Worm (Caenorhabditis elegans) whole organism, late embryonic: ENCODE data around the gene piki-1.
A peak's percentile ranks its signal among the peaks of the same experiment; 100 is the strongest.

Experiments
- C08G9.2 ChIP-seq: sonication (generic microtip); optimal IDR thresholded peaks from 2 replicates; lab custom pipeline; 2016; ENCODE audit warnings: mild to moderate bottlenecking, missing genetic modification characterization, moderate library complexity, missing compliant biosample characterization
- K02D7.2 ChIP-seq: sonication (generic microtip); optimal IDR thresholded peaks from 2 replicates; lab custom pipeline; 2017; ENCODE audit warnings: mild to moderate bottlenecking, missing genetic modification characterization, missing compliant biosample characterization
- K09A11.1 ChIP-seq: sonication (generic microtip); optimal IDR thresholded peaks from 2 replicates; lab custom pipeline; 2017; ENCODE audit warnings: antibody characterized with exemption, mild to moderate bottlenecking, missing genetic modification characterization, missing compliant biosample characterization; ENCODE audit not compliant: insufficient read depth
- Y22D7AL.16 ChIP-seq: sonication (generic microtip); optimal IDR thresholded peaks from 2 replicates; lab custom pipeline; 2016; ENCODE audit warnings: missing genetic modification characterization, missing compliant biosample characterization
- ceh-14 ChIP-seq: sonication (generic microtip); optimal IDR thresholded peaks from 2 replicates; lab custom pipeline; 2016; ENCODE audit warnings: missing genotype, missing genetic modification characterization, missing compliant biosample characterization
- ceh-24 ChIP-seq: sonication (generic microtip); optimal IDR thresholded peaks from 2 replicates; lab custom pipeline; 2016; ENCODE audit warnings: mild to moderate bottlenecking, missing genetic modification characterization, missing compliant biosample characterization
- ceh-30 ChIP-seq: fragments of 150-350 bp; optimal IDR thresholded peaks from 2 replicates; lab custom pipeline; 2014; ENCODE audit warnings: missing biosample characterization, missing genetic modification characterization
- ceh-31 ChIP-seq: sonication (generic microtip); optimal IDR thresholded peaks from 2 replicates; lab custom pipeline; 2016; ENCODE audit warnings: missing genetic modification characterization, missing compliant biosample characterization
- ceh-48 ChIP-seq: sonication (generic microtip); optimal IDR thresholded peaks from 2 replicates; lab custom pipeline; 2016; ENCODE audit warnings: missing genetic modification characterization, inconsistent platforms, missing compliant biosample characterization
- ceh-6 ChIP-seq: fragments of 200-800 bp; sonication (Bioruptor generic); optimal IDR thresholded peaks from 2 replicates; lab custom pipeline; 2018; ENCODE audit warnings: mild to moderate bottlenecking, missing genetic modification characterization, missing compliant biosample characterization
- ceh-9 ChIP-seq: sonication (generic microtip); optimal IDR thresholded peaks from 2 replicates; lab custom pipeline; 2016; ENCODE audit warnings: mild to moderate bottlenecking, missing genetic modification characterization, inconsistent platforms, missing compliant biosample characterization
- elt-4 ChIP-seq: sonication (generic microtip); optimal IDR thresholded peaks from 2 replicates; lab custom pipeline; 2016; ENCODE audit warnings: missing genetic modification characterization, missing compliant biosample characterization
- ets-4 ChIP-seq: sonication (generic microtip); optimal IDR thresholded peaks from 2 replicates; lab custom pipeline; 2016; ENCODE audit warnings: missing genetic modification characterization, missing compliant biosample characterization
- eyg-1 ChIP-seq: sonication (generic microtip); optimal IDR thresholded peaks from 2 replicates; lab custom pipeline; 2016; ENCODE audit warnings: missing genotype, missing genetic modification characterization, missing compliant biosample characterization
- fax-1 ChIP-seq: sonication (generic microtip); optimal IDR thresholded peaks from 2 replicates; lab custom pipeline; 2016; ENCODE audit warnings: missing genotype, missing genetic modification characterization, missing compliant biosample characterization
- fkh-10 ChIP-seq: fragments of 150-350 bp; optimal IDR thresholded peaks from 2 replicates; lab custom pipeline; 2014; ENCODE audit warnings: missing biosample characterization, missing genetic modification reagents, missing genetic modification characterization
- fkh-6 ChIP-seq: sonication (generic microtip); optimal IDR thresholded peaks from 2 replicates; lab custom pipeline; 2016; ENCODE audit warnings: missing genetic modification characterization, missing compliant biosample characterization
- hlh-8 ChIP-seq: sonication (generic microtip); optimal IDR thresholded peaks from 2 replicates; lab custom pipeline; 2016; ENCODE audit warnings: missing genotype, missing genetic modification characterization, missing compliant biosample characterization
- lim-6 ChIP-seq: sonication (generic microtip); optimal IDR thresholded peaks from 2 replicates; lab custom pipeline; 2016; ENCODE audit warnings: missing genetic modification characterization, missing compliant biosample characterization
- pag-3 ChIP-seq: sonication (generic microtip); optimal IDR thresholded peaks from 2 replicates; lab custom pipeline; 2016; ENCODE audit warnings: missing compliant biosample characterization, missing genetic modification characterization, borderline replicate concordance
- pat-9 ChIP-seq: fragments of 200-800 bp; sonication (Bioruptor generic); optimal IDR thresholded peaks from 2 replicates; lab custom pipeline; 2018; ENCODE audit warnings: mild to moderate bottlenecking, missing genetic modification characterization, moderate library complexity, missing compliant biosample characterization
- pax-1 ChIP-seq: fragments of 150-350 bp; optimal IDR thresholded peaks from 2 replicates; lab custom pipeline; 2014; ENCODE audit warnings: missing biosample characterization, missing genetic modification characterization
- pha-2 ChIP-seq: sonication (generic microtip); optimal IDR thresholded peaks from 2 replicates; lab custom pipeline; 2017; ENCODE audit warnings: mild to moderate bottlenecking, missing genetic modification characterization, missing compliant biosample characterization
- pqm-1 ChIP-seq: sonication (generic microtip); optimal IDR thresholded peaks from 2 replicates; lab custom pipeline; 2016; ENCODE audit warnings: missing genetic modification characterization, missing compliant biosample characterization
- ref-2 ChIP-seq: sonication (generic microtip); optimal IDR thresholded peaks from 2 replicates; lab custom pipeline; 2016; ENCODE audit warnings: missing genetic modification characterization, missing compliant biosample characterization
- sdc-2 ChIP-seq: sonication (generic microtip); optimal IDR thresholded peaks from 2 replicates; lab custom pipeline; 2016; ENCODE audit warnings: missing genotype, missing genetic modification characterization, missing compliant biosample characterization
- sox-2 ChIP-seq: fragments of 200-800 bp; sonication (Bioruptor generic); IDR thresholded peaks from 2 replicates; pipeline ENCODE4 v1.3.6; 2022; ENCODE audit warnings: missing genetic modification reagents, missing genetic modification characterization, missing compliant biosample characterization
- syd-9 ChIP-seq: sonication (generic microtip); optimal IDR thresholded peaks from 2 replicates; lab custom pipeline; 2016; ENCODE audit warnings: mild to moderate bottlenecking, missing genetic modification characterization, moderate library complexity, missing compliant biosample characterization
- tbx-7 ChIP-seq: sonication (generic microtip); optimal IDR thresholded peaks from 2 replicates; lab custom pipeline; 2016; ENCODE audit warnings: missing genotype, missing genetic modification characterization, missing compliant biosample characterization
- ttx-3 ChIP-seq: sonication (generic microtip); optimal IDR thresholded peaks from 2 replicates; lab custom pipeline; 2016; ENCODE audit warnings: missing genetic modification reagents, missing genetic modification characterization, missing compliant biosample characterization
- unc-3 ChIP-seq, 2 experiments: fragments of 200-800 bp in 1 of 2; sonication (Bioruptor generic) in 1 of 2; sonication (generic microtip) in 1 of 2; conservative IDR thresholded peaks in 1 of 2; optimal IDR thresholded peaks in 1 of 2; 2 replicates each; pipeline versions ENCODE4 v1.3.6 to Lab custom; 2016 to 2022; ENCODE audit warnings: missing compliant biosample characterization in 2 of 2, missing genetic modification characterization in 2 of 2, missing genetic modification reagents in 1 of 2
- unc-42 ChIP-seq: sonication (generic microtip); optimal IDR thresholded peaks from 2 replicates; lab custom pipeline; 2016; ENCODE audit warnings: missing genotype, missing genetic modification characterization, missing compliant biosample characterization
- unc-55 ChIP-seq: sonication (generic microtip); optimal IDR thresholded peaks from 2 replicates; lab custom pipeline; 2017; ENCODE audit warnings: missing biosample characterization, missing genetic modification reagents, missing genetic modification characterization
- zip-5 ChIP-seq: sonication (generic microtip); optimal IDR thresholded peaks from 2 replicates; lab custom pipeline; 2016; ENCODE audit warnings: missing genetic modification characterization, missing compliant biosample characterization
- ztf-16 ChIP-seq: sonication (generic microtip); optimal IDR thresholded peaks from 2 replicates; lab custom pipeline; 2017; ENCODE audit warnings: missing genetic modification characterization, missing compliant biosample characterization

The piki-1 gene

ce11 chrX:15229174-15229573, 17.0 kb downstream of the piki-1 start:
- TF ChIP-seq K02D7.2 (tag; lab: Kevin White, UChicago) (no peak), zip-5 (no peak), pqm-1 (no peak)

ce11 chrX:15225180-15225724, 20.9 kb downstream of the piki-1 start:
- TF ChIP-seq fkh-10 (GFP tag; lab: Kevin White, UChicago), result no peak
- TF ChIP-seq ref-2 (tag; lab: Kevin White, UChicago), result no peak
- TF ChIP-seq tbx-7, result no peak
- no peak for TF ChIP-seq pha-2 (tag; lab: Kevin White, UChicago)
- TF ChIP-seq unc-42 (tag; lab: Kevin White, UChicago), result peak; percentile 84

ce11 chrX:15224128-15224527, 22.1 kb downstream of the piki-1 start:
- TF ChIP-seq unc-55 (GFP tag; lab: Kevin White, UChicago) (peak; percentile 87), ztf-16 (tag; lab: Kevin White, UChicago) (no peak), unc-3 (GFP tag; conservative IDR thresholded peaks at IDR 0.05; lab: Robert Waterston, UW) (no peak), unc-3 (tag; optimal IDR thresholded peaks at IDR 0.05; lab: Kevin White, UChicago) (no peak), hlh-8 (tag; lab: Kevin White, UChicago) (no peak), syd-9 (tag; lab: Kevin White, UChicago) (no peak), K09A11.1 (tag; lab: Kevin White, UChicago) (no peak)
- TF ChIP-seq, all 69 proteins: peak for 1

DNA sequence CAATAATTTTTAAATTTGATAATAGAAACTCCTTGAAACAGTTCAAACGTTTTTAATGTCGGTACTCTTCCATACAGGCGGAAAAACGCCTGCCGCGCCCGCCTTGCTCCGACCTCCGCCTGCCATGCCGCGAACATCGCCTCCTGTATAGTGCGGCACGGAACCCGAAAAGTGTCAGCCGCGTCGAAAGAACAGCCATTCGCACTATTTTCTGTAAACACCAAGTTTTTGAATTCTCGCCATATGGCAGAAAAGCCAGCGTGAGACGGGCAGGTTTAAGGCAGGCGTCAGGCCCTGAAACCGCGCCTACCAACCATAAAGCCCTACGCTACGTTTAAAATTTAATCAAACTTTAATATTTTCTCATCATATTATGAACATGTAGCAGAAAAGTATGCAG, 23.4 kb downstream of the piki-1 start:
- TF ChIP-seq Y22D7AL.16 (tag; lab: Kevin White, UChicago) (no peak), fkh-6 (tag; lab: Kevin White, UChicago) (no peak), pha-2 (tag; lab: Kevin White, UChicago) (no peak), C08G9.2 (tag; lab: Kevin White, UChicago) (no peak), fkh-10 (GFP tag; lab: Kevin White, UChicago) (no peak), sdc-2 (tag; lab: Kevin White, UChicago) (no peak), ttx-3 (tag; lab: Kevin White, UChicago) (no peak), syd-9 (tag; lab: Kevin White, UChicago) (no peak), zip-5 (no peak), ceh-9 (tag; lab: Kevin White, UChicago) (no peak), pax-1 (tag; lab: Kevin White, UChicago) (no peak), fax-1 (tag; lab: Kevin White, UChicago) (no peak)

DNA sequence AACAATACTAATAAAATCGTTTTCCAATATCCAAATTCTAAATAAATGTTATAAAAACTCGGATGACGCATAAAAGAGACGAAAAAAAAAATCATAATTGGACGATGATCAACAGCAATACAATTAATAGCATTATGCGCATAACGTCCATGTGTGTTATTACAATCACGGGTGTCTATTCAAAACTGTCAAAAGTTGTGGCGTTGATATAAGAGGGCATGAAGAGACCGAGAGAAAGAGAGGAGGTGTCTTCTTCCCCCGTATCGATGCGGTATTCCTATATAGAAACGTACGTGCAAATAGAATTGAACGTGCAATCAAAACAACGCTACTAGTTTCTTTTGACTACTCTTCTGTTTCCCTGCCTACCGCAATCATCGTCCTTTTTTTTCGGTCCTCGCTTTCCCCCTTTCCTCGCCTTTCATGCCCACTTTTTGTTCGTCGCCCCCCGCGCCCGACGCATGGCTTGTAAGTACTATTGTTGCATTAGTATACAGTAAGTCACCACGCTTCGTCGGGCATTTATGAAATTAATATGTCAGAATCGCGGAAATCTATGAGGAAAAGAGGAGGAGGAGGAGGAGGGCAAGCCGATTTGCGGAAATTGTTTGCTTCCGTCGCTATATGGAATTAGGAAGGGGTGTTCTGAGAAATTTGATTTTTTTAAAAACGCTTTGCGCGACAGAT, 24.2 kb downstream of the piki-1 start:
- TF ChIP-seq ceh-31 (peak; percentile 8), sdc-2 (tag; lab: Kevin White, UChicago) (peak; percentile 63), ref-2 (tag; lab: Kevin White, UChicago) (no peak)

- no peak for TF ChIP-seq ceh-6 (GFP tag; lab: Kevin White, UChicago)
- TF ChIP-seq K09A11.1 (tag; lab: Kevin White, UChicago), result no peak
- TF ChIP-seq pag-3, result no peak
- no peak for TF ChIP-seq elt-4 (tag; lab: Kevin White, UChicago)
- no peak for TF ChIP-seq eyg-1 (tag; lab: Kevin White, UChicago)
- TF ChIP-seq fax-1 (tag; lab: Kevin White, UChicago), result no peak
Measured at ce11 chrX:15221107-15221506, 25.1 kb downstream of the piki-1 start.

DNA sequence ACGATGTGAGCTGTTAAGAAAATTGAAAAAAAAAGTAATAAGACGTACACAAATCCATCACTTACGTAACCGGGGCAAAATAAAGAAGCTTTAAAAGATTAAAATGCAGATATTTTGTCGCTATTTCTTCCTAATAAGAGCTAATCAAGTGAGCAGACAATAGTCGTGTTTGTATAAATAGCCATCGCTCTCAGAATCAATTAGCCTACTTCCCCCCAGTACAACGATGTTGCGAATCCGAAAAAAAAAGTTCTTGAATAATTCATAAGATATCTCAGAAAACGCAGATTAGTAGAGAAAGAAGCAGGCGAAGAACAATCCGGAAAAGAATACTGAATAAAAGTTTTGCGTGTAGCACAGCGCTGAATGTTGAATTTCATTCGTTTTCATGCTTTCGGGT, 30.9 kb downstream of the piki-1 start:
- TF ChIP-seq sox-2 (GFP tag; lab: Robert Waterston, UW) (no peak), pax-1 (tag; lab: Kevin White, UChicago) (no peak), ets-4 (tag; lab: Kevin White, UChicago) (no peak), K02D7.2 (tag; lab: Kevin White, UChicago) (no peak), K09A11.1 (tag; lab: Kevin White, UChicago) (no peak), ceh-48 (tag; lab: Kevin White, UChicago) (no peak), pha-2 (tag; lab: Kevin White, UChicago) (no peak), ceh-24 (tag; lab: Kevin White, UChicago) (no peak), unc-42 (tag; lab: Kevin White, UChicago) (no peak), ceh-14 (tag; lab: Kevin White, UChicago) (no peak), tbx-7 (no peak), ceh-30 (tag; lab: Kevin White, UChicago) (no peak), pqm-1 (no peak), ceh-6 (GFP tag; lab: Kevin White, UChicago) (no peak), lim-6 (tag; lab: Kevin White, UChicago) (no peak), pat-9 (tag; lab: Kevin White, UChicago) (no peak)
